Fruit fly (Drosophila melanogaster) ovary, adult (tissue): ENCODE data around the gene Inx3.

ENCODE experiments used
- CG17801 ChIP-seq: fragments of 200-800 bp; optimal IDR thresholded peaks from 2 replicates; lab custom pipeline; 2019; ENCODE audit warnings: missing biosample characterization, mild to moderate bottlenecking, missing genetic modification characterization, moderate library complexity; ENCODE audit not compliant: partially characterized antibody

Inx3 gene

dm6 chr3R:28883434-28883833 is 24.1 kb upstream of the Inx3 start, which contains the start of gene Nepl21:
Gene Nepl21 (plus strand): TSS chr3R:28883693.
- no peak for TF ChIP-seq CG17801 (GFP tag; lab: Kevin White, UChicago)

DNA sequence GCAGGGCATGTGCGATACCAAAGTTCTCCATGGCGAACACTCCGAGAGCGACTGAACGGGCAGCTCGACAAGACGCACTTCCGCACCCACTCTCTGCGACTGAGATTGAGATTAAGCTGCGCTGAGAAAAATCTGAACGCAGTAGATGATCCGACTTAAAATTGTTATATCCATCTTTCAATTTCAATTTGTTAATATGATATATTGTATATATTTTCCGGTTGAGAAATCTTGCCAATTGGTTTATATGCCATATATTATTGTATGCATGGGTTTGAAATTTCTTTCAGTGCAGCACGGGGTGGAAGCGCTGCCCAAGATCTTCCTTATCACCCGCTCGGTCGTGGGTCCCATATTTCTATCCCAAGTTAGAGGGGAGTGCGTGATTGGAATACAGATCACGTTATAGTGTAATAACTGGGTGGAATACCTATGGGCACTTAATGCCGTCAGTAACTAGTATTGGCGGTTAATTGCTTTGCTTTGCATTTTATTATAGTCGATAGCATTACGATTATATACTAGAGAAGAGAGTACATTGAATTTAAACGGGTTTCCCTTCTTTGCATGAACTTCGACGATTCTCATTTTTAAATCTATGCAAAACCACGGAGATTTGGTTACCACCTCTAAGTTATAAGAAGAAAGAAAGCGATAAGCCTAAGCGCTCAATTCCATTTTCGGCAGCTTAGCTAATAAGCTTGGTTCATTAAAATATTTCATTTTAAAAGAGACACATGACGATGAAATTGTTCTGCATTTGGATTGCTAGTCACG is 21.0 kb upstream of the Inx3 start, which contains the start of the genes Nepl19 and Nepl20:
Gene Nepl19, minus strand, starts transcription at position 57 of the 777 bp plus-strand sequence.
Gene Nepl20, plus strand, starts transcription at position 727 of the 777 bp plus-strand sequence.
- no peak for TF ChIP-seq CG17801 (GFP tag; lab: Kevin White, UChicago)

- no peak for TF ChIP-seq CG17801 (GFP tag; lab: Kevin White, UChicago)
These were observed 16.0 kb upstream of the Inx3 start, which contains the start of gene Nepl18 for dm6 chr3R:28875345-28875744. Gene Nepl18 (plus strand): TSS chr3R:28875621.

DNA sequence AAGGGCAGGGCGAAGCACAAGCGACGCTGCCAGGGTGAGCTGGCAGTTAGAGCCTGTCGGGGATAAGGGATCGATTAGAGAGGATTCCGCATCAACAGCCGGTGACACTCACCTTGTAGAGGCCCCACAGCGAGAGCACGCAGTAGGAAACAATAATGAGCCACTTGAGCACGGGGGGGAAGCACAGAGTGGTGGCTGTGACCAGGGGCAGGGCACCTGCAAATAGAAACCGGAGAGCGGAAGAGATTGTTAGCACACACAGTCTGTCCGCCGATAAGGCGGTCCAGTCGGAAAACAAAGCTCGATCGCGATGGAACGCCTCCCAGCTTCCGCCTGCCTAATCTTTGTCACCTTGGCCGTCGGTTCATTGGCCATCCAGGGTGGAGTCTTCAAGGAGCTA is 13.3 kb upstream of the Inx3 start, which contains the start of gene Nepl17:
Gene Nepl17, plus strand, starts transcription at position 301 of the 400 bp plus-strand sequence.
- no peak for TF ChIP-seq CG17801 (GFP tag; lab: Kevin White, UChicago)

DNA sequence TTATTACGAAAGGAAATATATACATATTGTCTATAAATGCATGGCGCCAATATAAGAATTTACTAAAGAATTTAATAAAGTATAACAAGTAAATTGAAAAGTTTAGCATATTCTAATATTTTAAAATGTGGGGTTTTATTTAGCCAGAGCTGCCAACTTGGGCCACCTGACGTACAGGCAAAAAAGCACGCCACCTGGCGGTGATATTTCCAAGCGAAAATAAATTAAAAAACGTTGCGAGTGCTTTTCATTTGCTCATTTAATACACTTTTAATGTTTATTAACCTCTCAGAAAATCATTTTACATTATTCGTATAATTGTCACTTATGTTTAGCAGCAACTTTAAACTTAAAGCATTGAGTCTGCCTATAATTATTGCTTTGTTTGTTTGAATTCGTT is 11.1 kb upstream of the Inx3 start:
- no peak for TF ChIP-seq CG17801 (GFP tag; lab: Kevin White, UChicago)

- no peak for TF ChIP-seq CG17801 (GFP tag; lab: Kevin White, UChicago)
These were observed 2.2 kb upstream of the Inx3 start for dm6 chr3R:28861309-28862157.

dm6 chr3R:28860582-28860981 is 1.3 kb upstream of the Inx3 start:
- TF ChIP-seq CG17801 (GFP tag; lab: Kevin White, UChicago) = no peak

- TF ChIP-seq CG17801 (GFP tag; lab: Kevin White, UChicago) = no peak
These were observed 1.1 kb downstream of the Inx3 start for dm6 chr3R:28858241-28858647.

- no peak for TF ChIP-seq CG17801 (GFP tag; lab: Kevin White, UChicago)
These were observed 1.8 kb downstream of the Inx3 start for dm6 chr3R:28857287-28858024.

- no peak for TF ChIP-seq CG17801 (GFP tag; lab: Kevin White, UChicago)
These were observed 2.5 kb downstream of the Inx3 start for dm6 chr3R:28856829-28857228.

DNA sequence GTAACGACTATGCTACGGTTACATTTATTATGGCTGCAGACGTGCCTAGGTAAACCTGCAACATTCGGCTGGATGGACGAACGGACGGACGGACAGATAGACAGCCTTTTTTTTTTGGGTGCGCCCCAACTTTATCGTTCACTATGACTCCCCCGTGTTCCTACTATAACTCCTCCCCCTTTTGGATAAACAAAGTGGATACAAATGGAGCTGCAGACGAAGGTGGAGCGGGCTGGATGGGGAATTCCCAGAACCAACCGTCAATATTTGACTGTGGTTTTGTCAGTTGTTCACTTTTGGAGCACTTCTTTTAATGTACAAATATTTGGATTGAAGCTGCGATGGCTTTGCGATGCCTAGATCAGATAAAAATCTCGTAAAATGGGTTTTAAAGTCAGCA is 3.2 kb downstream of the Inx3 start:
- TF ChIP-seq CG17801 (GFP tag; lab: Kevin White, UChicago) = no peak

- TF ChIP-seq CG17801 (GFP tag; lab: Kevin White, UChicago) = no peak
These were observed 7.3 kb downstream of the Inx3 start for dm6 chr3R:28851966-28852377.

DNA sequence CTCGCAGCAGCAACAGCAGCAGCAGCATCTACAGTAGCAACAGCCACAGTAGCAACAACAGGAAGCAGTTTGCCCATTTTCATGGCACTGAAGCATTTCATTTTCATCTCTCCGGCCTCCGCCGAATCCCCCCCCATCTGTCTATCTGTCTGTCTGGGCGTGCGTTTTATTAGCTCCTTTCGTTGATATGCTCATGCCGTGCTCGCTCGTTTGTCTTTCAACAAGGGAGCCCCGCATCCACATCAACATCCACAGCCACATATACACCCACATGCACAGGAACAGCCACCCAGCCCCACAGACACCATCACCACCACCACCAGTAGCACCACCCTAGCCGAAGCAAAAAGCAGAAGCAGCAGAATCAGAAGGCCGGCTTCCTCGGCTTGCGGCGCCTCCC is 7.8 kb downstream of the Inx3 start:
- TF ChIP-seq CG17801 (GFP tag; lab: Kevin White, UChicago) = no peak

- TF ChIP-seq CG17801 (GFP tag; lab: Kevin White, UChicago) = no peak
These were observed 8.5 kb downstream of the Inx3 start for dm6 chr3R:28850662-28851257.
